Worm (Caenorhabditis elegans) whole organism, midembryonic: ENCODE results near the gene F19B10.6.

ENCODE experiments used
- T22C8.4 ChIP-seq: fragments of 200-800 bp; sonication (Bioruptor generic); IDR thresholded peaks from 2 replicates; pipeline ENCODE4 v1.3.6; 2022; ENCODE audit warnings: missing genetic modification characterization, missing compliant biosample characterization
- cog-1 ChIP-seq: sonication (generic microtip); optimal IDR thresholded peaks from 2 replicates; lab custom pipeline; 2016; ENCODE audit warnings: missing genetic modification characterization, missing compliant biosample characterization
- flt-1 ChIP-seq: fragments of 200-800 bp; sonication (Bioruptor generic); IDR thresholded peaks from 2 replicates; pipeline ENCODE4 v1.3.6; 2022; ENCODE audit warnings: missing genetic modification characterization, missing compliant biosample characterization
- med-1 ChIP-seq: sonication (generic microtip); optimal IDR thresholded peaks from 2 replicates; lab custom pipeline; 2017; ENCODE audit warnings: missing genetic modification characterization, mild to moderate bottlenecking, missing compliant biosample characterization, antibody characterized with exemption, missing genetic modification reagents; ENCODE audit not compliant: insufficient read depth
- ref-1 ChIP-seq: fragments of 200-800 bp; sonication (Bioruptor generic); conservative IDR thresholded peaks from 2 replicates; pipeline ENCODE4 v1.3.6; 2022; ENCODE audit warnings: missing genetic modification reagents, missing genetic modification characterization, missing compliant biosample characterization
- ztf-29 ChIP-seq: fragments of 200-800 bp; sonication (Bioruptor generic); IDR thresholded peaks from 2 replicates; pipeline ENCODE4 v1.3.6; 2022; ENCODE audit warnings: missing genetic modification reagents, missing genetic modification characterization, missing compliant biosample characterization

DNA sequence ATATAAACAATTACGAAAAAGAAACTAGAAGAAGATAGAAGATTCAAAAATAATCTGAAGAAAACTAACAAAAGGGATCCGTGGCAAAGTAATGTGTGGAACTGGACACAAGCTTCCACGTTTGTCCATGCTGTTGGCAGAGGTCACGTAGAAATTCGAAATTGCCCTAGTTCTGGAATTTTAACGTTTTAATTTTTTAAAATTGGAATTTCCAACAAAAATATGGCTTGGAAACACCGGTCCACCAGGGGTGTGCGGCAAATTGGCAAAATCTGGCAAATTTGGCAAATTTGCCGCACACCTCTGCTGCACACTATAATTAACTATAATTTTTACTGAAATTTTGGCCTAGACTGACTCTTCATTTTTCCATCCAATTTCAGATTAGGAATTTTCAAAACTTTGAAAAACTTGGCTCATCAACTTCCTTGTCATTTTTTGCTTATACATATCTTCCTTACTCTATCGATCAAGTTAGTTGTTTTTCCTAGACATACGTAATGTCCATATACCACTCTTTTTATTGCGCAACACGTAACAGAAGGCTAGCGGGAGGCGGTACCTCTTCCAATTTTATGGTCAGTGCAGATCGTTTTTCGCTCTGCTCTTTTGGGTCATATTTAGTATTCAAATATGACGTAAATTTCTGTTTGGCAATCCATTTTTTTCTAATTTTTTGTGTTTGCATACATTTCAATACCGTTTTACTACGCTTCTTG lies 17.8 kb upstream of the F19B10.6 start, which contains the start of gene F19B10.10:
- no peak for TF ChIP-seq med-1
- no peak for TF ChIP-seq flt-1 (GFP tag; lab: Robert Waterston, UW)
- TF ChIP-seq ref-1 (GFP tag; lab: Robert Waterston, UW), result no peak
- TF ChIP-seq cog-1 (tag; lab: Kevin White, UChicago), result no peak
- no peak for TF ChIP-seq ztf-29 (GFP tag; lab: Robert Waterston, UW)
- TF ChIP-seq T22C8.4, result no peak
